Worm (Caenorhabditis elegans): ENCODE results near the gene ttr-32.

The ttr-32 gene

ce11 chrIII:7530108-7530507, 36.1 kb upstream of the ttr-32 start:
- TF ChIP-seq lin-14 (GFP tag; optimal IDR thresholded peaks at IDR 0.05) (peak; percentile 15), dpl-1 (GFP tag; optimal IDR thresholded peaks at IDR 0.05) (no peak), ceh-90 (tag; optimal IDR thresholded peaks at IDR 0.05) (no peak)

DNA sequence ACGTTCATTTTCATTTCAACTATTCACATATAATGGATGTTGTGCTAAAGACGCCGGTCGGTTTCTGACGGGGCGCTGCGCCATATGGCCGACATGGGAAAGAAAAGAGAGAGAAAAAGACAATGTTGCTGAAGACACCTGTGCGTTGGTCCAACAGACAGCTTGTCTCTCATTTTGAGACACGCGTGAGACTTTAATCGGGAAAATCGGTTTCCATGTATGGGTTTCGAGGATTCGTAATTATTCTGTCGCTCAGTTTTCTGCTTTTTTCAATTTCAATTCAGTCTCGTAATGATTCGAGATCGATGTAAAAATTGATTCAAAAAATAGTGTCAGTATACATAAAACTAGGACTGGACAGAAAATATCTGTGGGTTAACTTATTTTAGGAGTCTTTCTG, 35.4 kb upstream of the ttr-32 start:
- peak; percentile 20 for TF ChIP-seq blmp-1 (tag; optimal IDR thresholded peaks at IDR 0.05)
- no peak for TF ChIP-seq fkh-8 (tag; optimal IDR thresholded peaks at IDR 0.05)
- no peak for TF ChIP-seq pqm-1 (tag; optimal IDR thresholded peaks at IDR 0.05)
- no peak for TF ChIP-seq jun-1 (tag; optimal IDR thresholded peaks at IDR 0.05)
- no peak for TF ChIP-seq lin-15B (tag; optimal IDR thresholded peaks at IDR 0.05)
- TF ChIP-seq nhr-19 (GFP tag; conservative IDR thresholded peaks at IDR 0.05) = no peak
- TF ChIP-seq nhr-12 (tag; optimal IDR thresholded peaks at IDR 0.05) = no peak
- TF ChIP-seq ceh-8 (GFP tag; optimal IDR thresholded peaks at IDR 0.05) = no peak
- peak; percentile 1 for TF ChIP-seq lin-14 (GFP tag; optimal IDR thresholded peaks at IDR 0.05)
- no peak for TF ChIP-seq nhr-84 (tag; optimal IDR thresholded peaks at IDR 0.05)
- TF ChIP-seq fkh-10 (GFP tag; optimal IDR thresholded peaks at IDR 0.05) = no peak
- TF ChIP-seq isw-1 (GFP tag; IDR thresholded peaks at IDR 0.05) = no peak
- TF ChIP-seq aha-1 (tag; optimal IDR thresholded peaks at IDR 0.05) = no peak
- no peak for TF ChIP-seq sup-37 (GFP tag; optimal IDR thresholded peaks at IDR 0.05)
- TF ChIP-seq nhr-237 (tag; optimal IDR thresholded peaks at IDR 0.05) = no peak
- TF ChIP-seq unc-130 (tag; optimal IDR thresholded peaks at IDR 0.05) = no peak
- TF ChIP-seq ama-1 (optimal IDR thresholded peaks at IDR 0.05) = no peak
- TF ChIP-seq rnt-1 (tag; optimal IDR thresholded peaks at IDR 0.05) = peak; percentile 10
- TF ChIP-seq ceh-82 (tag; optimal IDR thresholded peaks at IDR 0.05) = no peak
- TF ChIP-seq lir-3 (tag; optimal IDR thresholded peaks at IDR 0.05; ENCODE audit: poor library complexity) = no peak
- TF ChIP-seq mef-2 (tag; optimal IDR thresholded peaks at IDR 0.05) = no peak
- TF ChIP-seq F16B12.6 (tag; optimal IDR thresholded peaks at IDR 0.05) = no peak
- TF ChIP-seq tbx-2 (tag; optimal IDR thresholded peaks at IDR 0.05) = peak; percentile 43
- TF ChIP-seq snpc-4 (tag; optimal IDR thresholded peaks at IDR 0.05) = no peak
- TF ChIP-seq nhr-20 (tag; optimal IDR thresholded peaks at IDR 0.05) = no peak
- no peak for TF ChIP-seq dpl-1 (GFP tag; optimal IDR thresholded peaks at IDR 0.05)

- TF ChIP-seq pag-3 (tag; optimal IDR thresholded peaks at IDR 0.05; ENCODE audit: borderline replicate concordance, insufficient read depth) (no peak), nhr-77 (tag; optimal IDR thresholded peaks at IDR 0.05) (no peak), aly-2 (tag; optimal IDR thresholded peaks at IDR 0.05) (no peak), swsn-7 (tag; optimal IDR thresholded peaks at IDR 0.05) (no peak)
These were observed 34.8 kb upstream of the ttr-32 start for ce11 chrIII:7531385-7531784.

DNA sequence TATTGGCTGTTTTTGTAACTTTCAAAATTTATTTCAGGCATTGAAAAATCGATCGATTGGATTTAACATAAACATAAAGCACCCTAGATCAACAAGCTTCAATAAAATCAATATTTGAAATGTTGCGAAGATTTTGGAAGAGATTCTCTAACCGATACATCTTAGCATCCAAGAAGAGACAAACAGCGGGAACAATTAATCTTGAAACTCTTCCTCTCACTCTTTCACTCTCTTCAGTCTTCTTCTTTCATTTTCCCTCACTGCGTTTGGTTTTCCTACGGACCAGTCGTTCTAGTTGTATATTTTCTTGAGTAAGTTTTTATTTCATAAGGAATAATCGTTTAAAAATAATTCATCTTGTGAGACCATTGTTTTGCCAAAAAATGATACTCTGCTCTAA, 33.2 kb upstream of the ttr-32 start:
- TF ChIP-seq blmp-1 (tag; optimal IDR thresholded peaks at IDR 0.05) = peak; percentile 13
- TF ChIP-seq ceh-82 (tag; optimal IDR thresholded peaks at IDR 0.05) = no peak
- peak in 1 of 2 experiments; percentile 8 for TF ChIP-seq lsy-2 (tag; optimal IDR thresholded peaks at IDR 0.05)
- TF ChIP-seq rnt-1 (tag; optimal IDR thresholded peaks at IDR 0.05) = no peak
- TF ChIP-seq mdl-1 (tag; optimal IDR thresholded peaks at IDR 0.05) = no peak

DNA sequence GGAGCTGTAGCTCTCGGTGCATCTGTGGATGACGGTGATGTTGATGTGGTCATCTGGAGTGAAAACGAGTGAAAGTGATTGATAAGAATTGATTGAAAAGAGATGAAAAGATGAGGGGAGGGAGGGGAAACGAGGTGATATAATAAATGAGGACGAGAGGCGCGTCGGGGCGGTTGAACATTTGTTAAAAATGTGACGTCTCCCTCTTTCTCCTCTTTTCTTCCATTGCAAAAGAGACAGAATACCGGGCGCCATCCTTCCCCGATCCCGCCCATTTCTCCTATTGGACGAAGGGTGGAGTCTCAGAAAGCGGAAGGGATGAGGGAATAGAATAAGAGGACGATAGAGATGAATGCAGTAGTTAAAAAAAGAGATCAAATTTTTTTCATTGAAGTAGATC, 31.6 kb upstream of the ttr-32 start:
- TF ChIP-seq nhr-47 (tag; optimal IDR thresholded peaks at IDR 0.05) = no peak
- no peak for TF ChIP-seq nhr-237 (tag; optimal IDR thresholded peaks at IDR 0.05)
- no peak for TF ChIP-seq unc-130 (tag; optimal IDR thresholded peaks at IDR 0.05)
- TF ChIP-seq lin-15B (tag; optimal IDR thresholded peaks at IDR 0.05) = no peak
- TF ChIP-seq C04F5.9 (tag; optimal IDR thresholded peaks at IDR 0.05) = no peak
- no peak for TF ChIP-seq C34B4.2 (tag; optimal IDR thresholded peaks at IDR 0.05)
- peak; percentile 89 for TF ChIP-seq nhr-85 (tag)
- no peak for TF ChIP-seq vab-15 (tag; optimal IDR thresholded peaks at IDR 0.05)
- no peak for TF ChIP-seq grh-1 (GFP tag; IDR thresholded peaks at IDR 0.05)
- no peak for TF ChIP-seq nhr-12 (tag; optimal IDR thresholded peaks at IDR 0.05)
- TF ChIP-seq nhr-71 (tag; optimal IDR thresholded peaks at IDR 0.05) = peak; percentile 76
- TF ChIP-seq nhr-20 (tag; optimal IDR thresholded peaks at IDR 0.05) = peak; percentile 44
- TF ChIP-seq lsy-2 (tag; optimal IDR thresholded peaks at IDR 0.05) = peak; percentile 65 to 81
- TF ChIP-seq jun-1 (tag; optimal IDR thresholded peaks at IDR 0.05) = no peak
- no peak for TF ChIP-seq efl-3 (GFP tag; optimal IDR thresholded peaks at IDR 0.05)
- TF ChIP-seq hlh-17 (GFP tag; optimal IDR thresholded peaks at IDR 0.05; ENCODE audit: borderline replicate concordance) = no peak
- peak; percentile 89 for TF ChIP-seq blmp-1 (tag; optimal IDR thresholded peaks at IDR 0.05)
- TF ChIP-seq ceh-63 (GFP tag; optimal IDR thresholded peaks at IDR 0.05) = no peak
- TF ChIP-seq snpc-4 (tag; optimal IDR thresholded peaks at IDR 0.05) = no peak
- no peak for TF ChIP-seq Y116A8C.19 (tag; optimal IDR thresholded peaks at IDR 0.05; ENCODE audit: borderline replicate concordance)
- TF ChIP-seq mep-1 (tag; optimal IDR thresholded peaks at IDR 0.05) = peak; percentile 45
- TF ChIP-seq nhr-28 (tag; optimal IDR thresholded peaks at IDR 0.05) = no peak
- no peak for TF ChIP-seq pqm-1 (tag; optimal IDR thresholded peaks at IDR 0.05)

Data from whole organism, L1 larva.